Fruit fly (Drosophila melanogaster) whole organism, larva: ENCODE measurements around the gene CG18223.

Experiments
- noc ChIP-seq: fragments of 200-800 bp; sonication (Bioruptor generic); optimal IDR thresholded peaks from 3 replicates; lab custom pipeline; 2019; ENCODE audit warnings: missing biosample characterization, mild to moderate bottlenecking, missing genetic modification characterization, moderate library complexity

The CG18223 gene

DNA sequence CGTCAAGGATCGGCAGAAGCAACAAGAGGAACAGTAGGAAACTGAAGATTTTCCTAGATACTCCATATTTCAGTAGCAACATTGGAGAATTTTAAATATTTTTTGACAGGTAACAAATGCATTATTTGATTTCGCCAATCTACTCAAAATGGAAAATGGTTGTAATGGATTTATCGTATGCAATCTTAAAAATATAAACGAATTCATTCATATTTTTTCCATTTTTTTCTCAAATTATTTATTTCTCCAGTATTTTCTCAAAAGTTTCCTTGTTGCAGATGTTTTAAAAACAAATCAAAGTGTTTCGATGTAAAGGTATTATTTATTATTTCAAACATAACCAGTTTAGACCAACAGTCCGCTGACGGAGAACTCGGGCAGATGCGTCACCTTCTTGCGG lies at the start of gene CG18223:
TSS of gene CG18223 (minus strand) at position 101 of the 400 bp plus-strand sequence.
- no peak for TF ChIP-seq noc (tag; lab: Kevin White, UChicago)

DNA sequence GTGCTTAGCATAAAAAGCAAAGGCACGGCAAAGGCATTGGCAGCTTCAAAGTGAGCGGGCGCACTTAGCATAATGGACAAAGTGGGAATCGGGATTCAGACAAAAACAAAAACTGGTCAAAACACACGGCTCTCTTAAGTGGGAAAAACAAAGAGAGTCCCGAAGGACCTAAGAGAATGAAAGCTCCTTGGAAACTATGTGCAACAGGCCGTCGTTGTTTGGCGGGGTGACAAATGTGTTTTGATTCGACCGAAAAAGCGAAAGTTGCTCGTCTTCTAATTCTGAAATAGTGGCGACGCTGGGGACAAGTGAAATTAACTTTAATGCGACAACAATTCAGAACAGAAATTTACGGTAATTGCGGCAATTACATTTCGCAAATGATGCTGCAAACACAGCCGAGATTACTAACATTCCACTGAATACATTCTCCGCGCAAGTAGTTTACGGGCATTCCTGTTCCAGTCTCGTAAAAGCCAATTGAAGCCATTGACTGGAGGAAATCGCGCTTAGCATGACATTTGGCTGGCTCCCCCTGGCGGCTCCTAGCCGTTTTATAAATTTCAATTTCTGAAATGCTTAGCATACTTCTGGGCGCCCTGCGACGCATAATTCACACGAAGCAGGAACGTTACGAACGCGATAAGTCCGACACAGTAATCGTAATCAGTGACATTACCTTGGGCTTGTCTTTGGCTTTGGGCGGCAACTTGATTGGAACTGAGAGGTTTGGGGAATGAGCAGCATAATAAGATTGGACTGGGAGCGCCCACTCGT lies 48.3 kb upstream of the CG18223 start:
- TF ChIP-seq noc (tag; lab: Kevin White, UChicago) = no peak

DNA sequence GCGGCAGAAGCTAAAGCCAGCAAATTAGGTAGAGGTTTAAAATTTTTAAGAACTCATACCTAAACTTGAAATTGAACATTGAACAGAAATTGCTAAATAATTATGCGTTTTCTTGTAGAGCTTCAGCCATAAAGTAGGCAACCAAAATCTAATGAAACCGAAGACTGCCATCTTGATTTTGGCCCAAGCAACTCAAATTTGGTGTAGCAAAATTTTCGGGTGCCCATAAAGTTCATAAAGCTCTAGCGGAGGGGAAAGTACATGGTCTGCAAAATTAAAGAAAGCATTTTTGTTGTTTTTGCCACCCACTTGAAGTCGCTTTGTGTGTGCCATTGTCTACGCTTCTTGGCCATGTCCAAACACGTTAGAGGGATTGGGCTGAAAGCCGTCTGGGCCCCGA lies 36.9 kb upstream of the CG18223 start:
- no peak for TF ChIP-seq noc (tag; lab: Kevin White, UChicago)

DNA sequence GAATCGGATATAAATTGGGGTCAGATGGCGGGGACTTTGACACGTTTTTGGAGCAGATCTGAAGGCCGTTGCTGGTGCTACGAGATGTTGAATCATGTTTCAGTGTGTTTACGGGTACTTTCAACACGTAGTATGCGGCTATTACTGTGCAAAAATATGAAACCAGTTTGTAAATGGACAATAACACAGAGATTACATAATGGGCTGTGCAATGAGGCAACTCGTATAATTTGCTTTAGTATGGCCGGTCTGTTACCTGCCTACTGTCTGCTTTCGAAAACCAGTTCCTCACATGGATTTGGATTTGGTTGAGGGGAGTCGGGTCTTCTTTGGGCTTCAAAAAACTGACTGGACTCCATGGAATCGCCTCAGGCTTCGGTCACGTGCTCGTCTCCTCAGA lies 32.3 kb upstream of the CG18223 start:
- no peak for TF ChIP-seq noc (tag; lab: Kevin White, UChicago)

DNA sequence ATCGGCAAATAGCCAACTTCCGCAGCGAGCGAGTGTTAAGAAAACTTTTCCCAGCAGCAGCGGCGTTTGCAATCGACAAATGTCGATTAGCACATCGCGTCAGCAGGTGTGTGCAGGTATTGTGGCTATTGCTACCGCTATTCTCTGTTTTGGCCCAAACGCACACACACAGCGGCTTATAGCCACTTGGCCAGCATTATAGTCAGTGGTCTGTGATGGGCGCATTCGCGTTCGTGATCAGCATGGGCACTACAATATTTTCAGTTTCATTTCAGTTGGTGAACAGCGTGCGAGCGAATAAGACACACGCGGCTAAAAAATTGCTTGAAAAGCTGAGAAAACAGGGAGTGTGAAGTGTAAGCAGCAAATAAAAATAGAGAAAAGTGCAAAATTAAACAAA lies 30.2 kb upstream of the CG18223 start, which contains the start of gene CG6836:
TSS of gene CG6836 (plus strand) at position 271 of the 400 bp plus-strand sequence.
- no peak for TF ChIP-seq noc (tag; lab: Kevin White, UChicago)

DNA sequence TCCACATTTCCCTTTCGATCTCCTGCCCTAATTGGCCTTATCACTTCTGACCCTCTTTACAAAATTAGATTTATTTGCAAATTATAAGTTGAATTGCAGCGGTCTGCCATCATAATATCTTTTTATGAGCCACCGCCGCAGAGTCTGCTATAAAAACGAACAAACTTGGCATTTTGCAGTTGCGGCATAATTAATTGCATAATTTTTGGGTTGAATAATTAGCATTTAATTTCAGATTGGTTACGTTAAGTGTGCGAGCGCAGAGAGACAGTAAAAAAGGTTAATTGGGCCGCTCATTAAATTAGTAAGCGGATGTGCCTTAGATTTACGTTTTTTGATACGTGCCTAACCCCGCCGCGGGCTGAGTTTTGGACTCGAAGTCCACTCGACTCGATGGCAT lies 29.0 kb upstream of the CG18223 start:
- TF ChIP-seq noc (tag; lab: Kevin White, UChicago) = no peak

DNA sequence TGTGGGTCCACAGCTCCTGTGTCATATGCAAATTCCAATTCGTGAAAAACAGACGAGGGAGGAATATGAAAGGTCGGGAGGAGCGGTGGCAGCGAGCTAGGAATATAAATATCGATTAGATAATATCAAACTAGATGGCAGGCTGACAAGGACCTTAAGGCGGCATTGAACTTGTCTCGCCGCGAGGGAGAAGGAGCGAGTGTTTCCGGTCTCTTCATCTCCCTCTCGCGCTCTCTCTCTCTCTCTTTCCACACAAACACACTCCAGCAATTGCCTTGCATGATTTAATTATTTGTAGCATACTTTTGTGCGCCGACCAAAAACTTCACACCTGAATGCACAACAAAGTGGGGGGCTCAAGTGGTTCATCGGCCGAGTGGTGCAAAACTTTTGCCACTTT lies 26.8 kb upstream of the CG18223 start:
- TF ChIP-seq noc (tag; lab: Kevin White, UChicago) = no peak

DNA sequence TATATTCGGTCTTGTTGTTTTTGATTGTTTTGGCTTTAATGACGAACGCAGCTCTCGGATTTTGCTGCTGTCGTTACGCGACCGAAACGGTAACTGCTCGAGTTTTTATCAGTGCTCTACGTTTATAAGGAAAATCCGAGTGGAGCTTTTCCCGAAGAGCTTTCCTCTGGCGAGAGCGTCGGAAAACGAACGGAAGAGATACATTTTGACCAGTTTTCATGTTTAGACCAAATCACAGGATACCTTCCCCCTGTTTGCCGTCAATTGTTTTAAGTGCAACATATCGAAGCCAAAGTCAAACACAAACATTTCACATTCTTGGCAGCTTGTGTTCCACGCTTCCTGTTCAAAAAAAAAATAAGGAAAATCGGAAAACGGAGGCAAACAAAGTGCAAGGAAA lies 25.8 kb upstream of the CG18223 start, which contains the start of gene CG32204:
TSS of gene CG32204 (minus strand) at position 101 of the 400 bp plus-strand sequence.
- no peak for TF ChIP-seq noc (tag; lab: Kevin White, UChicago)

DNA sequence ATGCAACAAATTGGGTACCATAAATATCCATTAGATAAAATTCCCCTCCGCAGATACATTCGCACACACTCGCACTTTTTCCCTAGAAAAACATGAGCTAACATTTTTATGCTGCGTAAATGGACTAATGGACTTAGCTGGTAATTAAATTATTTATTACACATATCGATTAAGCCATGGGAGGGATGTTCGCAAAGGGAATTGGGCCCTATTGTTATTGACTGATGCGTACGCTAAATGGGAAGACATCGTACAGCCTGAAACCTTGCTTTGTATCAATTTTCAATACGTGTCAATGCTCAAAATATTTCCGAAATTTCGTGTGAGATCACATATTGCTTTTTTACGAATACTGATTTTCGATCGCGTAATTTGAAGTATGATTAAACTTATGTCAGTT lies 4.7 kb upstream of the CG18223 start, which contains the start of gene CG43049:
TSS of gene CG43049 (plus strand) at position 301 of the 400 bp plus-strand sequence.
- no peak for TF ChIP-seq noc (tag; lab: Kevin White, UChicago)

DNA sequence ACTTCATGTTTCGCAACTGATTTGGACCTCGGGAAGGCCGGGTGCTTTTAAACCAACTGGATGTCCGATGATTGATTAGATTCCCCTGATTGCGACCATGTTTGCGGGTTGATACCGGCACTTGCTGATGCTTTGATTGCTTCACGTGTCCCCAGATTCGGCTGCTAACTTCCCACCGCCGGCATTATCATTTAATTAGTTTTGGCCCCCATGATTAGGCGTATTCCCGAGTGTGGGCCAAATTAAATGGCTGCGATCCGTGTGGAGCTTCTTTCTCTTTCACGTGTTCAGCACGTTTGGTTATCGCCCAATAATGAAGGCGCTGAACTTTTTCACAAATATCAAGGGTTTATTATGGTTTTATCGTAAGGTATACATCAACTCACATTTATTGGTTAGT lies 2.0 kb upstream of the CG18223 start, which contains the start of gene CG3819:
TSS of gene CG3819 (minus strand) at position 23 of the 400 bp plus-strand sequence.
- no peak for TF ChIP-seq noc (tag; lab: Kevin White, UChicago)

DNA sequence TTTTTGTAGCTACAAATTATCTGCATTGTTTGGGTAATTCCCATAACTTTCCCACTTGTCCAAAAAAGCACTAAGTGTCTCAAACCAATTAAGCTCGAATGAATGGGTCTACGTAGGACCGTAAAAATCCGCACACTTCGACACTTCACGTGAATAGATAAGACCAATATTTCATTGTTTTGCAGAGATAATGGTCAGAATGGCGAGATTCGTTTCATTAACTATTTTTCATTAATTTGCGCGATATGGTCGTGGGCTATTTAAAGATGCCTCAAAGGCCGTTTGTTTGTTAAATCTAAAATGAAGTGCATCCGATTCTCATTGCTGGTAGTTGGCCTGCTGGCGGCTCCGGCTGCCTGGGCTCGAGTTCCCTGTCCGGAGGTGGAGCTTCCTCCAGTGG lies 2.8 kb downstream of the CG18223 start, which contains the start of gene CG6839:
TSS of gene CG6839 (plus strand) at position 301 of the 400 bp plus-strand sequence.
- TF ChIP-seq noc (tag; lab: Kevin White, UChicago) = no peak

DNA sequence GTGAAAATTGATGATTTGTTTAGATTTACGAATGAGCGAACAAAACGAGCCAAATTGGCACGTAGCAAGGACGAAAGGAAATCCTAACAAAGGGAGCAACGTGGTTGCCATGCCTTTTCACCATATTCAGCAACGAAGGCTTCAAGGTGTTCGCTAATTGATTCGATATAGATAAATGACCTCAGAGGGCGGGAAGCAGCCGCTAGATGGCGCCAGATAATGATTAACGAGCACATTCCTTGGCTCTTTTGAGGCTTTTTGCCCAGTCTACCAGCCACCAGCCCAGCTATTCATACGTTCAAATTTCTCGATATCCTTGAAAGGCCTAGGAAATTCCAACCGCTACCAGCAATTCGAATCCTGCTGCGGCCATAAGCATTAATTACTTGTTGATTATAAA lies 3.7 kb downstream of the CG18223 start:
- TF ChIP-seq noc (tag; lab: Kevin White, UChicago) = no peak

DNA sequence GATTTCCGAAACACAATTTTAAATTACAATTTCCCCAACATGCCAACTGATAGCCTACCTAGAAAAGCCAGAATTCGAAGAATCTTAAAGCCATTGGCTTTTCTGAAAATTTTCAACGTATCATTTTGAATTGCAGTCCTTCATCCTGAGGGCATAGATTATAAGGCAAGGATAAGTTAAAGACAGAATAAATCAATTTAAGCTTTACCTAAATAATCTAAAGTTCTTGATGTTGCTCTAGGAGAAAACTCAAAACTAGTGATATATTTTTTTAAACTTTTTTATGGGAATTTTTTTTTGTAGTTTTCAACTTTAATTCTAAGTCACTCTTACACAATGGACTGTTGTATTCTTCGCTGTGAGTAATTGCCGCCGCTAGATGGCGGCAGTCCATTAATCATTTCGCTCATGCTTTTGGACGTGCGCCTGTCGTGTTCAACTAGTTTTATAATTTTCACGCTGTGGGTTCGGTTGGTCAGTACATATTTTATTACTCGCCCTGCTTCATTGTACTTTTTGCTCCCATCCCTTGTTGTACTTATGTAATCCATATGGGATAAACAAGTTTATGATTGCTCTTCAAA lies 5.9 kb downstream of the CG18223 start, which contains the start of gene COX6AL2:
TSS of gene COX6AL2 (minus strand) at position 51 of the 584 bp plus-strand sequence.
- TF ChIP-seq noc (tag; lab: Kevin White, UChicago) = no peak

DNA sequence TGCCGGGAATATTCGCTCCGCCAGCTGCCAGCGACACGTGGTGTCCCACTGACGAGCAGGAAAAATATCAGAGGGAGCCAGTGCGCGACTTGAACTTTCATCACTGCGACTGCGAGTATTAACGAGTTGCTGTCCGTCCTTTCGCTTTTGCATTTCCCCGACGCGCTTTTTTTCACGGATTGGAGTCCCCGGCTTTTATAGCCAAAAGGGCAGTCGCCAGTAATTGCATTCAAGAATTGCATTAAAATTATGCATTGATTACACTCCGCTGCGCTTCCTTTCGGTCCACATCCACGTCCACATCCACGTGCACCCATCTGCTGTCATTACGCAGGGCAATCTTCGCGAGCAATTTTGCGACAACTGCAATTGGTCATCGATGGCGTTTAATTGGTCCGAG lies 9.0 kb downstream of the CG18223 start, which contains the start of gene Ir75d:
TSS of gene Ir75d (minus strand) at position 101 of the 400 bp plus-strand sequence.
- TF ChIP-seq noc (tag; lab: Kevin White, UChicago) = no peak

DNA sequence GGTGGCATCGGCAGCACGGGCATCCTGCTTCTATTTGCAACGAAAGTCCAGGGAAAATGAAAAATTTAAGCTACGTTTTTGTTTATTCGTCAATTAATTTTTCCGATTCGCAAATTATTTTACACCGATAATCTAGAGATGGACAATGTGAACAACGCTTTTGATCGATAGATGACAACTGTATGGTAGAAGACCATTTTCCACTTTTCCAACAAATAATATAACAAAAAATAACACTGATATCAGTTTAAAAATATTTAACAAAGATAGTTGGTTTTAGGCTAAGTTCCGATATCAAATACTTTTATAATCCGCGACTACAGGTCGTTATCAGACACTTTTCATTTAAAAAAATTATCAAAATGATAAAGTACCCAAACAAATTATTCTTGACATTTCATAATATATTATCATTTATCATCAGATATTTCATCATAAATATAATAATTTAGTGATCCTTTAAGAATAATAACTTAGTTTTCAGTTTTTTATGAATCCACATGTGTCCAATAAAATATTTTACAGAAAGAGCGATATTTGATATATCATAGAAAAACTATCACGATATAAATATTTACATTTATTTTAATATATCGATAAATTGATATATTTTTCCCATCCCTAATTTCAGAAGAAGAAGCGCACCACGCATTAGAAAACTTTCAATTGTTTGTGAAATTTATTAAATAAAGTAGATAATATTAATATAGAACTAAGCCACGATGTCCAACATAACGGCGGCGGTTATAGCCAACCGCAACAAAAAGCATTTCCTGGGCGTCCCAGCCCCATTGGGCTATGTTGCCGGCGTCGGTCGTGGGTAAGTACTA lies 15.1 kb downstream of the CG18223 start, which contains the start of the genes CSN1b and Prp6:
TSS of gene CSN1b (minus strand) at position 159 of the 830 bp plus-strand sequence.
TSS of gene Prp6 (plus strand) at position 601 of the 830 bp plus-strand sequence.
- no peak for TF ChIP-seq noc (tag; lab: Kevin White, UChicago)
